Fruit fly (Drosophila melanogaster): ENCODE results near the gene CG14042.

CG14042 gene

dm6 chr2L:5060952-5061478, 23.5 kb downstream of the CG14042 start (continued):
- peak; percentile 21 for TF ChIP-seq MTF-1 (GFP tag; optimal IDR thresholded peaks at IDR 0.05; ENCODE audit: borderline replicate concordance)
- TF ChIP-seq salm (tag; optimal IDR thresholded peaks at IDR 0.05) = peak; percentile 24
- peak; percentile 80 for TF ChIP-seq CG9932 (GFP tag; IDR thresholded peaks at IDR 0.05)
- peak; percentile 74 for TF ChIP-seq Meics (GFP tag; optimal IDR thresholded peaks at IDR 0.05)
- TF ChIP-seq sqz (GFP tag; optimal IDR thresholded peaks at IDR 0.05) = peak; percentile 21
- no peak for TF ChIP-seq CG14965 (GFP tag; optimal IDR thresholded peaks at IDR 0.05; ENCODE audit: borderline replicate concordance)
- peak; percentile 42 for TF ChIP-seq az2 (GFP tag; optimal IDR thresholded peaks at IDR 0.05)
- TF ChIP-seq gsb-n (tag; optimal IDR thresholded peaks at IDR 0.05) = peak; percentile 32
- peak; percentile 80 for TF ChIP-seq CG3281 (GFP tag; optimal IDR thresholded peaks at IDR 0.05)
- peak; percentile 32 for TF ChIP-seq slp2 (GFP tag; optimal IDR thresholded peaks at IDR 0.05)
- peak; percentile 20 for TF ChIP-seq pho (GFP tag; optimal IDR thresholded peaks at IDR 0.05)
- no peak for TF ChIP-seq TFAM (GFP tag; optimal IDR thresholded peaks at IDR 0.05)
- peak in 1 of 2 experiments; percentile 42 for TF ChIP-seq bsh (GFP tag; optimal IDR thresholded peaks at IDR 0.05)
- peak; percentile 47 for TF ChIP-seq ERR (GFP tag; optimal IDR thresholded peaks at IDR 0.05)
- peak; percentile 40 for TF ChIP-seq CG2875 (GFP tag; optimal IDR thresholded peaks at IDR 0.05)
- peak; percentile 58 for TF ChIP-seq CG13624 (GFP tag; optimal IDR thresholded peaks at IDR 0.05)
- no peak for TF ChIP-seq sim (GFP tag; IDR thresholded peaks at IDR 0.05)
- TF ChIP-seq CG2889 (GFP tag; IDR thresholded peaks at IDR 0.05) = peak; percentile 45; the same call in 1 of the 3 replicates
- TF ChIP-seq schlank (tag; optimal IDR thresholded peaks at IDR 0.05) = peak; percentile 69
- 0 out of 3 replicates have a peak, but pooled peaks have one; percentile 46 for TF ChIP-seq Aef1 (GFP tag; IDR thresholded peaks at IDR 0.05)
- peak; percentile 53 for TF ChIP-seq CG15011 (GFP tag; optimal IDR thresholded peaks at IDR 0.05)
- TF ChIP-seq nmo (GFP tag; optimal IDR thresholded peaks at IDR 0.05) = peak; percentile 25
- no peak for TF ChIP-seq CG7271 (tag; optimal IDR thresholded peaks at IDR 0.05)
- TF ChIP-seq CG12071 (GFP tag; optimal IDR thresholded peaks at IDR 0.05) = peak; percentile 65
- TF ChIP-seq CG14860 (GFP tag; IDR thresholded peaks at IDR 0.05; ENCODE audit: partially characterized antibody) = no peak
- peak; percentile 60 for TF ChIP-seq bcd (GFP tag; optimal IDR thresholded peaks at IDR 0.05)
- peak in 1 of 2 experiments; percentile 38 for TF ChIP-seq crp (GFP tag; optimal IDR thresholded peaks at IDR 0.05)
- peak; percentile 19 for TF ChIP-seq Atf-2 (GFP tag; optimal IDR thresholded peaks at IDR 0.05)
- no peak for TF ChIP-seq CG6654 (GFP tag; optimal IDR thresholded peaks at IDR 0.05)
- no peak for TF ChIP-seq chm (GFP tag; IDR thresholded peaks at IDR 0.05)
- peak; percentile 60 for TF ChIP-seq pnt (GFP tag; optimal IDR thresholded peaks at IDR 0.05)
- TF ChIP-seq CG2120 (GFP tag; optimal IDR thresholded peaks at IDR 0.05) = peak; percentile 88
- peak; percentile 54; the same call in 1 of the 2 replicates for TF ChIP-seq CG31441 (GFP tag; IDR thresholded peaks at IDR 0.05)
- TF ChIP-seq CG8765 (GFP tag; IDR thresholded peaks at IDR 0.05) = no peak
- TF ChIP-seq CG11696 (GFP tag; IDR thresholded peaks at IDR 0.05) = peak; percentile 32; the same call in 1 of the 2 replicates
- TF ChIP-seq CG6791 (GFP tag; IDR thresholded peaks at IDR 0.05; ENCODE audit: partially characterized antibody) = no peak
- TF ChIP-seq HHEX (GFP tag; optimal IDR thresholded peaks at IDR 0.05) = peak; percentile 76
- no peak for TF ChIP-seq pan (optimal IDR thresholded peaks at IDR 0.05)
- peak in 1 of 2 experiments; percentile 65 for TF ChIP-seq pan (GFP tag; optimal IDR thresholded peaks at IDR 0.05 in 1 of 2, IDR thresholded peaks at IDR 0.05 in 1 of 2)
- TF ChIP-seq GATAe (GFP tag; conservative IDR thresholded peaks at IDR 0.05) = no peak; the same call in 1 of the 2 replicates
- peak; percentile 91 for TF ChIP-seq Hmr (GFP tag; optimal IDR thresholded peaks at IDR 0.05)
- peak; percentile 52 for TF ChIP-seq CG8388 (GFP tag; optimal IDR thresholded peaks at IDR 0.05)
- TF ChIP-seq Usf (GFP tag; optimal IDR thresholded peaks at IDR 0.05) = no peak
- TF ChIP-seq CG12744 (GFP tag; optimal IDR thresholded peaks at IDR 0.05) = peak; percentile 41
- TF ChIP-seq crc (GFP tag; optimal IDR thresholded peaks at IDR 0.05) = peak; percentile 83
- TF ChIP-seq CG43689 (GFP tag; IDR thresholded peaks at IDR 0.05) = 0 out of 2 replicates have a peak, but pooled peaks have one; percentile 36
- peak; percentile 36; the same call in 2 of the 3 replicates for TF ChIP-seq Mrtf (GFP tag; IDR thresholded peaks at IDR 0.05)
- no peak for TF ChIP-seq Bgb (GFP tag; IDR thresholded peaks at IDR 0.05; ENCODE audit: partially characterized antibody)
- no peak for TF ChIP-seq Trl (optimal IDR thresholded peaks at IDR 0.05)
- TF ChIP-seq Trl (GFP tag; optimal IDR thresholded peaks at IDR 0.05) = peak; percentile 77
